Worm (Caenorhabditis elegans) whole organism, L4 larva: ENCODE measurements around the gene F56H9.2.
A peak's percentile ranks its signal among the peaks of the same experiment; 100 is the strongest.

Experiments used
- F44E2.7 ChIP-seq: fragments of 200-800 bp; sonication (Bioruptor generic); IDR thresholded peaks from 2 replicates; pipeline ENCODE4 v2.1.2; 2022; ENCODE audit warnings: missing genetic modification characterization, missing compliant biosample characterization
- F49E8.2 ChIP-seq: sonication (generic microtip); optimal IDR thresholded peaks from 2 replicates; lab custom pipeline; 2016; ENCODE audit warnings: missing compliant biosample characterization, mild to moderate bottlenecking, missing genetic modification characterization, borderline replicate concordance
- Y75B8A.6 ChIP-seq: fragments of 200-800 bp; sonication (Bioruptor generic); IDR thresholded peaks from 2 replicates; pipeline ENCODE4 v1.3.6; 2022; ENCODE audit warnings: missing genetic modification reagents, missing genetic modification characterization, missing compliant biosample characterization
- ZK337.2 ChIP-seq: fragments of 200-800 bp; sonication (Bioruptor generic); IDR thresholded peaks from 2 replicates; pipeline ENCODE4 v1.3.6; 2022; ENCODE audit warnings: missing genetic modification reagents, missing genetic modification characterization, missing compliant biosample characterization
- ama-1 ChIP-seq: fragments of 150-350 bp; optimal IDR thresholded peaks from 2 replicates; lab custom pipeline; 2014; ENCODE audit warnings: inconsistent platforms, mixed read lengths
- ceh-28 ChIP-seq: fragments of 150-350 bp; optimal IDR thresholded peaks from 2 replicates; lab custom pipeline; 2014; ENCODE audit warnings: missing biosample characterization, missing genetic modification reagents, missing genetic modification characterization
- ceh-32 ChIP-seq: sonication (generic microtip); optimal IDR thresholded peaks from 2 replicates; lab custom pipeline; 2016; ENCODE audit warnings: mild to moderate bottlenecking, missing genetic modification characterization, missing compliant biosample characterization; ENCODE audit not compliant: poor library complexity
- daf-12 ChIP-seq: fragments of 150-350 bp; optimal IDR thresholded peaks from 2 replicates; lab custom pipeline; 2014; ENCODE audit warnings: missing biosample characterization, missing genetic modification reagents, missing genetic modification characterization
- egl-43 ChIP-seq: fragments of 200-800 bp; sonication (Bioruptor generic); IDR thresholded peaks from 2 replicates; pipeline ENCODE4 v1.3.6; 2022; ENCODE audit warnings: missing genetic modification reagents, missing genetic modification characterization, missing compliant biosample characterization
- hlh-30 ChIP-seq: sonication (generic microtip); optimal IDR thresholded peaks from 2 replicates; lab custom pipeline; 2017; ENCODE audit warnings: antibody characterized with exemption, mild to moderate bottlenecking, missing genetic modification characterization, missing compliant biosample characterization; ENCODE audit not compliant: insufficient read depth
- lin-13 ChIP-seq: fragments of 150-350 bp; optimal IDR thresholded peaks from 2 replicates; lab custom pipeline; 2014; ENCODE audit warnings: missing biosample characterization, missing genetic modification reagents, missing genetic modification characterization
- lin-29 ChIP-seq: fragments of 200-800 bp; sonication (Bioruptor generic); IDR thresholded peaks from 2 replicates; pipeline ENCODE4 v1.3.6; 2022; ENCODE audit warnings: missing genetic modification reagents, missing genetic modification characterization, missing compliant biosample characterization
- lir-3 ChIP-seq: sonication (generic microtip); optimal IDR thresholded peaks from 2 replicates; lab custom pipeline; 2016; ENCODE audit warnings: mild to moderate bottlenecking, missing genetic modification characterization, missing compliant biosample characterization
- lsy-2 ChIP-seq, 2 experiments: fragments of 150-350 bp in 1 of 2; sonication (generic microtip) in 1 of 2; optimal IDR thresholded peaks; 2 replicates each; lab custom pipeline; 2014 to 2017; ENCODE audit warnings: missing biosample characterization in 2 of 2, missing genetic modification characterization in 2 of 2
- mdl-1 ChIP-seq, 2 experiments: fragments of 150-350 bp in 1 of 2; sonication (generic microtip) in 1 of 2; optimal IDR thresholded peaks; 2 replicates each; lab custom pipeline; 2014 to 2017; ENCODE audit warnings: missing biosample characterization in 2 of 2, missing genetic modification characterization in 2 of 2
- nhr-10 ChIP-seq: fragments of 150-350 bp; optimal IDR thresholded peaks from 2 replicates; lab custom pipeline; 2014; ENCODE audit warnings: missing biosample characterization, missing genetic modification characterization
- nhr-11 ChIP-seq: fragments of 150-350 bp; optimal IDR thresholded peaks from 2 replicates; lab custom pipeline; 2014; ENCODE audit warnings: missing biosample characterization, missing genetic modification characterization
- nhr-28 ChIP-seq: fragments of 150-350 bp; optimal IDR thresholded peaks from 2 replicates; lab custom pipeline; 2014; ENCODE audit warnings: missing biosample characterization, missing genetic modification characterization
- nhr-48 ChIP-seq: sonication (generic microtip); optimal IDR thresholded peaks from 2 replicates; lab custom pipeline; 2016; ENCODE audit warnings: mild to moderate bottlenecking, missing genetic modification characterization, missing compliant biosample characterization
- nhr-77 ChIP-seq: fragments of 150-350 bp; optimal IDR thresholded peaks from 2 replicates; lab custom pipeline; 2014; ENCODE audit warnings: missing biosample characterization, missing genetic modification characterization
- pha-4 ChIP-seq, 2 experiments: fragments of 150-350 bp in 1 of 2; fragments of 200-800 bp in 1 of 2; sonication (Bioruptor generic) in 1 of 2; IDR thresholded peaks in 1 of 2; optimal IDR thresholded peaks in 1 of 2; 2 replicates each; pipeline versions ENCODE4 v1.3.6 to Lab custom; 2014 to 2022; ENCODE audit warnings: missing genetic modification characterization in 2 of 2, missing genetic modification reagents in 2 of 2, missing biosample characterization in 1 of 2, missing compliant biosample characterization in 1 of 2
- saeg-2 ChIP-seq: fragments of 200-800 bp; sonication (Bioruptor generic); IDR thresholded peaks from 2 replicates; pipeline ENCODE4 v1.3.6; 2022; ENCODE audit warnings: missing genetic modification reagents, missing genetic modification characterization, missing compliant biosample characterization
- snpc-4 ChIP-seq: fragments of 150-350 bp; optimal IDR thresholded peaks from 2 replicates; lab custom pipeline; 2014; ENCODE audit warnings: missing biosample characterization, missing genetic modification characterization
- spr-3 ChIP-seq: fragments of 200-800 bp; sonication (Bioruptor generic); optimal IDR thresholded peaks from 2 replicates; lab custom pipeline; 2018; ENCODE audit warnings: mild to moderate bottlenecking, missing genetic modification characterization, missing compliant biosample characterization
- tag-97 ChIP-seq: fragments of 200-800 bp; sonication (Bioruptor generic); IDR thresholded peaks from 2 replicates; pipeline ENCODE4 v1.3.6; 2022; ENCODE audit warnings: missing genetic modification characterization, missing compliant biosample characterization
- unc-130 ChIP-seq: sonication (generic microtip); optimal IDR thresholded peaks from 2 replicates; lab custom pipeline; 2016; ENCODE audit warnings: missing genetic modification reagents, missing genetic modification characterization, missing compliant biosample characterization
- unc-62 ChIP-seq, 3 experiments: fragments of 150-350 bp in 1 of 3; sonication (generic microtip); optimal IDR thresholded peaks in 2 of 3; peaks in 1 of 3; 1 replicate in 1 of 3; 2 replicates in 2 of 3; lab custom pipeline; 2014 to 2017; ENCODE audit warnings: missing biosample characterization in 3 of 3, missing genetic modification characterization in 3 of 3, missing genetic modification reagents in 3 of 3, missing genotype in 1 of 3
- zfp-2 ChIP-seq: sonication (generic microtip); optimal IDR thresholded peaks from 2 replicates; lab custom pipeline; 2016; ENCODE audit warnings: mild to moderate bottlenecking, missing genetic modification characterization, missing compliant biosample characterization

The F56H9.2 gene

ce11 chrV:12659426-12659825, 22.0 kb downstream of the F56H9.2 start, which contains the start of gene ccch-3 (continued):
- TF ChIP-seq F49E8.2 (tag; lab: Kevin White, UChicago) (no peak), unc-130 (peak; percentile 18)

ce11 chrV:12660280-12660818, 22.9 kb downstream of the F56H9.2 start, which contains the start of gene his-74:
Gene his-74, minus strand, starts transcription at chrV:12660330.
- TF ChIP-seq lsy-2 (tag; optimal IDR thresholded peaks at IDR 0.05; lab: Kevin White, UChicago) (peak in 1 of 2 experiments; percentile 40), unc-130 (peak; percentile 10), pha-4 (GFP tag; IDR thresholded peaks at IDR 0.05; lab: Robert Waterston, UW) (no peak), pha-4 (tag; optimal IDR thresholded peaks at IDR 0.05; lab: Kevin White, UChicago) (no peak)

- TF ChIP-seq ceh-32 (tag; lab: Kevin White, UChicago) (no peak), F44E2.7 (GFP tag; lab: Robert Waterston, UW) (no peak), nhr-48 (no peak), nhr-28 (tag; lab: Kevin White, UChicago) (no peak), saeg-2 (GFP tag; lab: Robert Waterston, UW) (no peak), unc-62 (GFP tag; optimal IDR thresholded peaks at IDR 0.05 in 1 of 2; lab: Kevin White, UChicago) (peak in 1 of 2 experiments; percentile 79), unc-62 (tag; optimal IDR thresholded peaks at IDR 0.05; lab: Kevin White, UChicago) (no peak), snpc-4 (no peak)
Observed at ce11 chrV:12661619-12662018, 24.2 kb downstream of the F56H9.2 start, which contains the start of gene W05B10.3. Gene W05B10.3, minus strand, starts transcription at chrV:12661719.

DNA sequence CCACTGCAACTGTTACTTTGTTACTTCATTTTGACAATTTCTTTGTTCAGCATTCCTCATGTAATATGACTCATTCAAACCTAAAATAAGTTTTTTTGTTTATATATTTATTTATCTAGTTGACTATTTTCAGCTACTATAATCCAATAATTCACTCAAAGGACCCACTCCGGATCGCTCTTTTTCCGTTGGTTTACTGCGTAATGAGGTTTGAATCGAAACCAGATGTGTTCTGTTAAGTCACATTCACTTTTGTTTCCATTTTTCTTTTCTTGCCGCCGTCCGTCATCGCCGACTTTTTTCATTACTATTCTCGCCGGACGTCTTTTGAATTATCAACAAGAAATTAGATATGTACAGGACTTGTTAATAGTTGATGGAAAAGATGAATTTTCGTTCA, 25.9 kb downstream of the F56H9.2 start:
- no peak for TF ChIP-seq egl-43 (GFP tag; lab: Robert Waterston, UW)
- TF ChIP-seq Y75B8A.6 (GFP tag; lab: Robert Waterston, UW): no peak
- TF ChIP-seq ceh-28 (tag; lab: Kevin White, UChicago): no peak
- TF ChIP-seq lin-29 (GFP tag; lab: Robert Waterston, UW): no peak
- no peak for TF ChIP-seq daf-12 (tag; lab: Kevin White, UChicago)
- no peak for TF ChIP-seq nhr-11 (tag; lab: Kevin White, UChicago)
- no peak for TF ChIP-seq ZK337.2 (GFP tag; lab: Robert Waterston, UW)
- no peak for TF ChIP-seq tag-97 (GFP tag; lab: Robert Waterston, UW)
- no peak for TF ChIP-seq lir-3
- TF ChIP-seq hlh-30 (tag; lab: Kevin White, UChicago): no peak
- TF ChIP-seq lin-13 (GFP tag; lab: Kevin White, UChicago): no peak

DNA sequence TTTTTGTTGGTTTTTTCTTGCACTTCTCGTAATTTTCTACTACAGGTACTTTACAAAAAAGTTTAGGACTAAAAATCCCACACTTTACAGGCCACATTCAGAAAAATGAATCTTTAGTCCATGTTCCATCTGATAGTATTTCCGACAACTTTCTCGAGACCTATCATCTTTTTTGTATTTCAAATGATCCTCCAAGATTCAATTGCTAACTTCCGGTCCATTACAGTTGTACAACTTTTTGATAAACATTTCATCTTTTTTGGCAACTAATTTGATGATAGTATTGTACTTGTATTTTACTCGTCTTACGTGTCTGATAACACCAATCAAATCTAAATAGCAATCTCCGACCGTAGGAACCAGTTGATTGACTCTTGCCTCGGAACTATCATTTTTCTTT, 29.9 kb downstream of the F56H9.2 start:
- peak in 1 of 2 experiments; percentile 28 for TF ChIP-seq unc-62 (GFP tag; optimal IDR thresholded peaks at IDR 0.05 in 1 of 2; lab: Kevin White, UChicago)
- no peak for TF ChIP-seq unc-62 (tag; optimal IDR thresholded peaks at IDR 0.05; lab: Kevin White, UChicago)
- no peak for TF ChIP-seq mdl-1 (tag; optimal IDR thresholded peaks at IDR 0.05; lab: Kevin White, UChicago)

DNA sequence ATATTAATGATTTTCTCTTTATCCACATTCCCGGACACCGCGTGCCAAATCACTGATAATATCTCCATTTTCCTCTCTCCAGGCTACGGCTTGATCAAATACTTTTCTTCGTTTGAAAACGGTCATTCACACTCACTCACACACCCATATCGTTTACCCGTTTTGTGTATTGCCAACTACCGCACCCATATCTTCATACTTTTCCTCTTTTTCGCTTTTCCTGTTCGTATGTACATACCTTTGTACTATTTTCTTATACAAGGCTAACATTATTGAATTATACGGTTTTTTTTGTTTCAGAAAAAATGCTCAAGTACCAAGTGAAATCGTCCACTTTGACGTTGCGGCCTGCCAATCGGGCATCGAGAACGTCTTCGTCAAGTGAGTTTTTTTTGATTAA, 30.5 kb downstream of the F56H9.2 start, which contains the start of gene W05B10.4:
Gene W05B10.4 (plus strand): TSS at position 301 of the 400 bp plus-strand sequence.
- TF ChIP-seq spr-3 (GFP tag; lab: Kevin White, UChicago) (no peak), zfp-2 (tag; lab: Kevin White, UChicago) (no peak), nhr-10 (tag; lab: Kevin White, UChicago) (no peak), Y75B8A.6 (GFP tag; lab: Robert Waterston, UW) (no peak), snpc-4 (no peak), ama-1 (lab: Kevin White, UChicago) (no peak), nhr-77 (tag; lab: Kevin White, UChicago) (no peak), pha-4 (GFP tag; IDR thresholded peaks at IDR 0.05; lab: Robert Waterston, UW) (no peak), pha-4 (tag; optimal IDR thresholded peaks at IDR 0.05; lab: Kevin White, UChicago) (no peak)
